Worm (Caenorhabditis elegans): Measurements from ENCODE around the gene ZK856.19.

DNA sequence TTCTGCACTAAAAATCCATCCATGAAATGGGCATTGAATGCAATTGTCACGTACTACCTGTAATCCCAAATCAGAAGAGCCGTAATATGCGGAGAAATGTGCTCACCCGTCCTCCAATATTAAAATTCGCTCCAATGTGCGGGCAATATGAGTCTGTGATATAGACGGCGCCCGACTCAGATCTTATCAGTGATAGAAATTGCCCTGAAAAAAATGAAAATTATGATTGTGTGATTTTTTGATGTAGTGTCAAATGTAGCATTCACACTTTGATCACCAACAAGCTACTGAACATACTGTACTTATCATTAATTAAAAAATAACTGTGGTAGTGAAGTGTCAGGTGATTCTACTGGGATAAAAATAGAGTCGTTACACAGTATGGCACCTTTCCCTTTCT is 19.9 kb upstream of the ZK856.19 start:
- no peak for TF ChIP-seq nhr-237 (tag; optimal IDR thresholded peaks at IDR 0.05)
- no peak for TF ChIP-seq pha-4 (tag; optimal IDR thresholded peaks at IDR 0.05)
- TF ChIP-seq lin-15B (tag; optimal IDR thresholded peaks at IDR 0.05): no peak
- no peak for TF ChIP-seq ztf-4 (tag; optimal IDR thresholded peaks at IDR 0.05)
- no peak for TF ChIP-seq nhr-28 (tag; optimal IDR thresholded peaks at IDR 0.05)
- TF ChIP-seq snpc-4 (tag; optimal IDR thresholded peaks at IDR 0.05): no peak
- no peak for TF ChIP-seq lin-39 (tag; optimal IDR thresholded peaks at IDR 0.05)

All from whole organism, L3 larva.